Fruit fly (Drosophila melanogaster): Measurements from ENCODE around the gene sstn.

Gene sstn

DNA sequence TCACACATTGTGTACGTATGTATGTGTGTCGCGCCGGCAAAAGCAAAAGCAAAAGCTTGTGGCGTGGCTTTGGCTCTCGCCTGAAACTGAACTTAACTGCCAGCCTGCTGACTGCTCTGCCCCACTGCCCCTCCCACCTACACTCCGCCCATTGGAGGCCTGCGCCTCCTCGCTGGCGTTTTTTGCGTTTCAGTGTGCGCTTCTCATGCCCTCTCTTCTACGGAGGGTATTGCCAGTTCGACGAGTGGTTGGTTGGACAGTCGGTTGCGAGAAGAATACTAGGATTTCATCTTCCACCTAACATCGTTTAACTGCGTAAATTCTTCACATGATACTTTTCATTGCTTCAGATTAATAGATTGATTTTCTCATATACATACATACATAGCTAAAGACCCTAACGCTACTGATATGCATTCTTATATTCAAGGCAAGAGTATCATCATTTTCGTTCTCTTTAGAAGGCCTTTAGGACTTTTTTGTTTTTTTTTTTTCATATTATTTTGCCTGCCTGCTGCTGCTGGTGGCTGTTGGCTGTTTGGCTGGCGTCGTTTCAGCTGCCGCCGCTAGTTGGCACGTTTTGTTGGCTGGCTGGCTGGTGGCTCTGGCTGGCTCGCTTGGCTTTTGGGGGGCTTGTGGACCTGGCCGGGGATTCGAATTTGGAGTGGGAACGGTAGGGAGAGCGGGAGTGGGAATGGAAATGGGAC lies 10.5 kb upstream of the sstn start (continued):
- TF ChIP-seq CG17568 (GFP tag; optimal IDR thresholded peaks at IDR 0.05) (peak; percentile 29), Nf-YB (GFP tag; optimal IDR thresholded peaks at IDR 0.05) (no peak), Hmx (GFP tag; optimal IDR thresholded peaks at IDR 0.05) (no peak), tna (GFP tag; IDR thresholded peaks at IDR 0.05; ENCODE audit: partially characterized antibody) (no peak), maf-S (GFP tag; optimal IDR thresholded peaks at IDR 0.05) (peak; percentile 1), CG11723 (GFP tag; optimal IDR thresholded peaks at IDR 0.05) (peak; percentile 24), ewg (GFP tag; optimal IDR thresholded peaks at IDR 0.05) (peak; percentile 35), D19B (GFP tag; optimal IDR thresholded peaks at IDR 0.05) (peak; percentile 49)

DNA sequence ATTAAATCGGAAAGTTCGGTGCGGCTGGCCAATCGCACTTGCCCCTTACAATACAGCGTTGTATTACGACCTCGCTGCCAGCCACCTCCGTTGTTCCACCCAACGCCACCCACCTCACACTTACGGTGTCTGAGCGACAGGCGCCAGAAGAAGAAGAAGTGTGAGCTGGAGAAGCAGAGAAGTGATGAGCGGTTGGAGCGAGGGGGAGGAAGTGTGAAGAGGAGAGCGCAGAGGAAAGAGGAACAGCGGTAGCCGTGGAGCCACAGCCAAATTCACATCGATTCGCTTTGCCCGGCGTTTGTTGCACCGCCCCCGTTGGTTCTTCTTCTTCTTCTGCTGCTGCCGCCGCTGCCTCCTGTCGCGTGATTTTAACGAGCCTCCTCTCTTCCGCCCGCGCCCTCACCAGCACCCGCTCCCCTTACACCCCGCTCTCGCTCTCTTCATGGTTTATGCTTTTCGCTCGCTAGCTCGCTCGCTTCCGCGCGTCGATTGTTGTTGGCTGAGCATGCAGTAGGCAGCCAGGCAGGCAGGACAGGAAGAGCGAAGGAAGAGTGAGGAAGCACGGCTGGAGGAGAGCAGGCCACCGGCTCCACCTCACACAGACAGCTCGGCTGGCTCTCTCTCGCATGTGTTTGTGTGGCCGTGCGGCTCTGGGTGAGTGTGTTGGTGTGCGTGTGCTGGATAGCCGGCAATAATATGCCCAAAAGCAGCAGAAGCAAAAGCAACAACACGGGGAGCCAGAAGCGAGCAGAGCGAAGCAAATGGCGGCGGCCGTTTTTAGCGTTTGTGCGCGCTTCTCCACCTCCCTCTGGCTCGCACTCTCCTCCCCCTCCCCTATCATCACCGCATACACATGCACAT lies 9.7 kb upstream of the sstn start:
- TF ChIP-seq CG17829 (tag; optimal IDR thresholded peaks at IDR 0.05) (no peak), Trl (optimal IDR thresholded peaks at IDR 0.05) (peak; percentile 70 to 81), Trl (GFP tag; optimal IDR thresholded peaks at IDR 0.05) (no peak), CG3163 (GFP tag; optimal IDR thresholded peaks at IDR 0.05) (peak; percentile 48), zf30C (GFP tag; optimal IDR thresholded peaks at IDR 0.05) (no peak), bbx (GFP tag; IDR thresholded peaks at IDR 0.05; ENCODE audit: partially characterized antibody) (peak; percentile 13; the same call in 1 of the 2 replicates), CG1603 (tag; optimal IDR thresholded peaks at IDR 0.05) (no peak), bab2 (GFP tag; optimal IDR thresholded peaks at IDR 0.05) (no peak), Lim3 (GFP tag; IDR thresholded peaks at IDR 0.05) (no peak), CG30431 (GFP tag; optimal IDR thresholded peaks at IDR 0.05) (no peak), CG9876 (GFP tag; optimal IDR thresholded peaks at IDR 0.05) (peak; percentile 12), Chrac-16 (GFP tag; optimal IDR thresholded peaks at IDR 0.05) (no peak), PHDP (tag; optimal IDR thresholded peaks at IDR 0.05) (no peak), CG32767 (GFP tag; IDR thresholded peaks at IDR 0.05) (no peak), Six4 (GFP tag; optimal IDR thresholded peaks at IDR 0.05) (no peak), CG32772 (GFP tag; IDR thresholded peaks at IDR 0.05) (peak; percentile 36; the same call in 1 of the 2 replicates), toy (GFP tag; IDR thresholded peaks at IDR 0.05) (no peak), pnt (GFP tag; optimal IDR thresholded peaks at IDR 0.05) (no peak), cato (GFP tag; optimal IDR thresholded peaks at IDR 0.05; ENCODE audit: borderline replicate concordance) (no peak), CG15696 (tag; optimal IDR thresholded peaks at IDR 0.05) (no peak), CG17568 (GFP tag; optimal IDR thresholded peaks at IDR 0.05) (no peak), Rx (GFP tag; IDR thresholded peaks at IDR 0.05) (0 out of 2 replicates have a peak, but pooled peaks have one; percentile 3), CG17328 (GFP tag; IDR thresholded peaks at IDR 0.05) (0 out of 2 replicates have a peak, but pooled peaks have one; percentile 11), bsh (GFP tag; optimal IDR thresholded peaks at IDR 0.05) (peak in 1 of 2 experiments; percentile 28), vfl (GFP tag; optimal IDR thresholded peaks at IDR 0.05) (no peak), CG11093 (GFP tag; IDR thresholded peaks at IDR 0.05) (no peak), CG30020 (tag; optimal IDR thresholded peaks at IDR 0.05) (no peak), Doc2 (GFP tag; IDR thresholded peaks at IDR 0.05) (no peak), CG14965 (GFP tag; optimal IDR thresholded peaks at IDR 0.05; ENCODE audit: borderline replicate concordance) (no peak), CG1832 (GFP tag; optimal IDR thresholded peaks at IDR 0.05) (no peak), seq (GFP tag; IDR thresholded peaks at IDR 0.05) (0 out of 2 replicates have a peak, but pooled peaks have one; percentile 10), chn (GFP tag; optimal IDR thresholded peaks at IDR 0.05) (no peak), CG7745 (tag; optimal IDR thresholded peaks at IDR 0.05) (no peak), CG6854 (GFP tag; optimal IDR thresholded peaks at IDR 0.05) (peak; percentile 75), CG17385 (GFP tag; optimal IDR thresholded peaks at IDR 0.05) (peak; percentile 88), CG17912 (GFP tag; optimal IDR thresholded peaks at IDR 0.05) (no peak), CG42726 (GFP tag; IDR thresholded peaks at IDR 0.05; ENCODE audit: partially characterized antibody) (0 out of 2 replicates have a peak, but pooled peaks have one; percentile 14), CG17359 (tag; optimal IDR thresholded peaks at IDR 0.05) (no peak), gsb (GFP tag; IDR thresholded peaks at IDR 0.05) (no peak)
